Fruit fly (Drosophila melanogaster) whole organism, embryonic: ENCODE measurements around the gene Sclp.

ENCODE experiments used
- Atf6 ChIP-seq: fragments of 200-800 bp; sonication (Bioruptor generic); IDR thresholded peaks from 2 replicates; pipeline ENCODE4 v1.3.6; 2022; ENCODE audit warnings: missing biosample characterization, missing genetic modification characterization
- BEAF-32 ChIP-seq: fragments of 200-800 bp; sonication (Bioruptor generic); optimal IDR thresholded peaks from 3 replicates; lab custom pipeline; 2017; ENCODE audit warnings: missing biosample characterization, missing genetic modification characterization, mild to moderate bottlenecking, moderate library complexity, missing genetic modification reagents
- CG10209 ChIP-seq: fragments of 200-800 bp; sonication (Bioruptor generic); optimal IDR thresholded peaks from 3 replicates; lab custom pipeline; 2017; ENCODE audit warnings: missing biosample characterization, mild to moderate bottlenecking, missing genetic modification characterization, missing genetic modification reagents
- CG12219 ChIP-seq: fragments of 200-800 bp; sonication (Bioruptor generic); optimal IDR thresholded peaks from 3 replicates; lab custom pipeline; 2018; ENCODE audit warnings: missing biosample characterization, mild to moderate bottlenecking, missing genetic modification characterization
- CG1233 ChIP-seq: fragments of 200-800 bp; sonication (Bioruptor generic); optimal IDR thresholded peaks from 4 replicates; lab custom pipeline; 2018; ENCODE audit warnings: missing biosample characterization, mild to moderate bottlenecking, missing genetic modification characterization
- CG14014 ChIP-seq: fragments of 200-800 bp; sonication (Bioruptor generic); IDR thresholded peaks from 2 replicates; pipeline ENCODE4 v1.3.6; 2022; ENCODE audit warnings: missing biosample characterization, missing genetic modification characterization
- CG14667 ChIP-seq: fragments of 200-800 bp; sonication (Bioruptor generic); IDR thresholded peaks from 2 replicates; pipeline ENCODE4 v1.3.6; 2022; ENCODE audit warnings: missing biosample characterization, missing genetic modification characterization
- CG14965 ChIP-seq: fragments of 200-800 bp; sonication (Bioruptor generic); optimal IDR thresholded peaks from 2 replicates; lab custom pipeline; 2016; ENCODE audit warnings: missing biosample characterization, missing genetic modification characterization, borderline replicate concordance
- CG15269 ChIP-seq: fragments of 200-800 bp; sonication (Bioruptor generic); optimal IDR thresholded peaks from 2 replicates; lab custom pipeline; 2018; ENCODE audit warnings: missing biosample characterization, mild to moderate bottlenecking, missing genetic modification characterization, moderate library complexity
- CG1529 ChIP-seq: fragments of 200-800 bp; sonication (Bioruptor generic); optimal IDR thresholded peaks from 3 replicates; lab custom pipeline; 2018; ENCODE audit warnings: missing biosample characterization, missing genetic modification characterization
- CG15514 ChIP-seq: fragments of 200-800 bp; sonication (Bioruptor generic); optimal IDR thresholded peaks from 3 replicates; lab custom pipeline; 2017; ENCODE audit warnings: missing biosample characterization, missing genetic modification characterization, mild to moderate bottlenecking, moderate library complexity, missing genetic modification reagents
- CG1603 ChIP-seq: fragments of 200-800 bp; sonication (Bioruptor generic); optimal IDR thresholded peaks from 2 replicates; lab custom pipeline; 2019; ENCODE audit warnings: missing biosample characterization, mild to moderate bottlenecking, missing genetic modification characterization, moderate library complexity
- CG17829 ChIP-seq: fragments of 200-800 bp; optimal IDR thresholded peaks from 2 replicates; lab custom pipeline; 2019; ENCODE audit warnings: missing biosample characterization, mild to moderate bottlenecking, missing genetic modification characterization, moderate library complexity
- CG18011 ChIP-seq: fragments of 200-800 bp; sonication (Bioruptor generic); optimal IDR thresholded peaks from 2 replicates; lab custom pipeline; 2017; ENCODE audit warnings: missing biosample characterization, missing genetic modification characterization, mild to moderate bottlenecking, moderate library complexity, missing genotype
- CG2116 ChIP-seq: fragments of 200-800 bp; sonication (Bioruptor generic); optimal IDR thresholded peaks from 3 replicates; lab custom pipeline; 2018; ENCODE audit warnings: missing biosample characterization, mild to moderate bottlenecking, missing genetic modification characterization
- CG2678 ChIP-seq: fragments of 200-800 bp; sonication (Bioruptor generic); optimal IDR thresholded peaks from 3 replicates; lab custom pipeline; 2019; ENCODE audit warnings: missing biosample characterization, mild to moderate bottlenecking, missing genetic modification characterization, moderate library complexity
- CG2712 ChIP-seq: fragments of 200-800 bp; optimal IDR thresholded peaks from 3 replicates; lab custom pipeline; 2019; ENCODE audit warnings: missing biosample characterization, mild to moderate bottlenecking, missing genetic modification characterization, moderate library complexity
- CG31365 ChIP-seq: fragments of 200-800 bp; sonication (Bioruptor generic); optimal IDR thresholded peaks from 2 replicates; lab custom pipeline; 2018; ENCODE audit warnings: missing biosample characterization, mild to moderate bottlenecking, missing genetic modification characterization
- CG34224 ChIP-seq: fragments of 200-800 bp; sonication (Bioruptor generic); IDR thresholded peaks from 3 replicates; pipeline ENCODE4 v1.3.6; 2022; ENCODE audit warnings: missing biosample characterization, missing genetic modification characterization; ENCODE audit not compliant: partially characterized antibody
- CG3847 ChIP-seq: fragments of 200-800 bp; sonication (Bioruptor generic); IDR thresholded peaks from 2 replicates; pipeline ENCODE4 v1.3.6; 2022; ENCODE audit warnings: missing biosample characterization, missing genetic modification characterization
- CG4328 ChIP-seq: fragments of 200-800 bp; sonication (Bioruptor generic); optimal IDR thresholded peaks from 3 replicates; lab custom pipeline; 2017; ENCODE audit warnings: missing biosample characterization, missing genetic modification reagents, missing genetic modification characterization
- CG8281 ChIP-seq: fragments of 200-800 bp; sonication (Bioruptor generic); optimal IDR thresholded peaks from 2 replicates; lab custom pipeline; 2018; ENCODE audit warnings: missing biosample characterization, mild to moderate bottlenecking, missing genetic modification characterization, moderate library complexity
- CG8765 ChIP-seq: fragments of 200-800 bp; sonication (Bioruptor generic); IDR thresholded peaks from 2 replicates; pipeline ENCODE4 v1.3.6; 2022; ENCODE audit warnings: missing biosample characterization, missing genetic modification characterization
- CG9932 ChIP-seq: fragments of 200-800 bp; sonication (Bioruptor generic); IDR thresholded peaks from 2 replicates; pipeline ENCODE4 v1.3.6; 2022; ENCODE audit warnings: missing biosample characterization, missing genetic modification characterization
- CTCF ChIP-seq: fragments of 200-800 bp; sonication (Bioruptor generic); optimal IDR thresholded peaks from 2 replicates; lab custom pipeline; 2017; ENCODE audit warnings: missing biosample characterization, mild to moderate bottlenecking, missing genetic modification characterization, moderate library complexity
- Deaf1 ChIP-seq: fragments of 200-800 bp; optimal IDR thresholded peaks from 3 replicates; lab custom pipeline; 2019; ENCODE audit warnings: missing biosample characterization, mild to moderate bottlenecking, missing genetic modification characterization, moderate library complexity
- Dref ChIP-seq: fragments of 200-800 bp; sonication (Bioruptor generic); IDR thresholded peaks from 2 replicates; pipeline ENCODE4 v1.3.6; 2022; ENCODE audit warnings: missing biosample characterization, missing genetic modification characterization
- Ets97D ChIP-seq: fragments of 200-800 bp; sonication (Bioruptor generic); optimal IDR thresholded peaks from 3 replicates; lab custom pipeline; 2016; ENCODE audit warnings: missing biosample characterization, missing genetic modification characterization
- Fer3 ChIP-seq: fragments of 200-800 bp; sonication (Bioruptor generic); optimal IDR thresholded peaks from 2 replicates; lab custom pipeline; 2018; ENCODE audit warnings: missing biosample characterization, mild to moderate bottlenecking, missing genetic modification characterization, moderate library complexity
- Gsc ChIP-seq: fragments of 200-800 bp; sonication (Bioruptor generic); IDR thresholded peaks from 2 replicates; pipeline ENCODE4 v1.3.6; 2022; ENCODE audit warnings: missing biosample characterization, missing genetic modification characterization
- Gug ChIP-seq: fragments of 200-800 bp; sonication (Bioruptor generic); IDR thresholded peaks from 4 replicates; pipeline ENCODE4 v1.3.6; 2022; ENCODE audit warnings: missing biosample characterization, missing genetic modification characterization
- Med ChIP-seq: fragments of 200-800 bp; sonication (Bioruptor generic); peaks from one replicate; lab custom pipeline; 2016; ENCODE audit warnings: missing biosample characterization, missing genetic modification characterization, mild to moderate bottlenecking, inconsistent platforms, moderate library complexity
- Meics ChIP-seq: fragments of 200-800 bp; sonication (Bioruptor generic); optimal IDR thresholded peaks from 2 replicates; lab custom pipeline; 2017; ENCODE audit warnings: missing biosample characterization, mild to moderate bottlenecking, missing genetic modification characterization
- NC2α ChIP-seq: fragments of 200-800 bp; sonication (Bioruptor generic); optimal IDR thresholded peaks from 2 replicates; lab custom pipeline; 2016; ENCODE audit warnings: missing biosample characterization, missing genetic modification characterization
- Oaz ChIP-seq: fragments of 200-800 bp; sonication (Bioruptor generic); IDR thresholded peaks from 2 replicates; pipeline ENCODE4 v1.3.6; 2022; ENCODE audit warnings: missing biosample characterization, missing genetic modification characterization
- Scr ChIP-seq: fragments of 200-800 bp; sonication (Bioruptor generic); IDR thresholded peaks from 2 replicates; pipeline ENCODE4 v1.3.6; 2022; ENCODE audit warnings: missing biosample characterization, missing genetic modification characterization; ENCODE audit not compliant: partially characterized antibody
- Sry-δ ChIP-seq: fragments of 200-800 bp; sonication (Bioruptor generic); optimal IDR thresholded peaks from 2 replicates; lab custom pipeline; 2016; ENCODE audit warnings: missing biosample characterization, missing genetic modification characterization
- Vsx1 ChIP-seq: fragments of 200-800 bp; sonication (Bioruptor generic); optimal IDR thresholded peaks from 2 replicates; lab custom pipeline; 2017; ENCODE audit warnings: missing biosample characterization, mild to moderate bottlenecking, missing genetic modification characterization, missing genetic modification reagents
- dpn ChIP-seq, 2 experiments: fragments of 200-800 bp; sonication (Bioruptor generic); optimal IDR thresholded peaks; 3 replicates each; lab custom pipeline; 2016; ENCODE audit warnings: missing biosample characterization in 2 of 2, missing genetic modification characterization in 2 of 2
- en ChIP-seq: fragments of 200-800 bp; sonication (Bioruptor generic); optimal IDR thresholded peaks from 2 replicates; lab custom pipeline; 2016; ENCODE audit warnings: missing biosample characterization, missing genetic modification characterization
- fd3F ChIP-seq: fragments of 200-800 bp; sonication (Bioruptor generic); optimal IDR thresholded peaks from 2 replicates; lab custom pipeline; 2018; ENCODE audit warnings: missing biosample characterization, mild to moderate bottlenecking, missing genetic modification characterization, moderate library complexity
- gcm ChIP-seq: fragments of 200-800 bp; sonication (Bioruptor generic); optimal IDR thresholded peaks from 2 replicates; lab custom pipeline; 2019; ENCODE audit warnings: missing biosample characterization, mild to moderate bottlenecking, missing genetic modification characterization, moderate library complexity
- inv ChIP-seq: fragments of 200-800 bp; sonication (Bioruptor generic); IDR thresholded peaks from 2 replicates; pipeline ENCODE4 v1.3.6; 2022; ENCODE audit warnings: missing biosample characterization, missing genetic modification characterization; ENCODE audit not compliant: partially characterized antibody
- lbe ChIP-seq: fragments of 200-800 bp; sonication (Bioruptor generic); optimal IDR thresholded peaks from 2 replicates; lab custom pipeline; 2016; ENCODE audit warnings: missing biosample characterization, mild to moderate bottlenecking, missing genetic modification characterization
- nerfin-2 ChIP-seq: fragments of 200-800 bp; sonication (Bioruptor generic); IDR thresholded peaks from 2 replicates; pipeline ENCODE4 v1.3.6; 2022; ENCODE audit warnings: missing biosample characterization, missing genetic modification characterization; ENCODE audit not compliant: partially characterized antibody
- pnt ChIP-seq: fragments of 200-800 bp; sonication (Bioruptor generic); optimal IDR thresholded peaks from 3 replicates; lab custom pipeline; 2016; ENCODE audit warnings: missing biosample characterization, missing genetic modification characterization
- pzg ChIP-seq: fragments of 200-800 bp; sonication (Bioruptor generic); optimal IDR thresholded peaks from 3 replicates; lab custom pipeline; 2018; ENCODE audit warnings: missing biosample characterization, mild to moderate bottlenecking, missing genetic modification characterization, moderate library complexity
- salm ChIP-seq: fragments of 200-800 bp; sonication (Bioruptor generic); optimal IDR thresholded peaks from 2 replicates; lab custom pipeline; 2018; ENCODE audit warnings: missing biosample characterization, mild to moderate bottlenecking, missing genetic modification characterization
- ttk ChIP-seq: fragments of 200-800 bp; sonication (Bioruptor generic); IDR thresholded peaks from 2 replicates; pipeline ENCODE4 v2.1.2; 2022; ENCODE audit warnings: missing biosample characterization, missing genetic modification characterization
- usp ChIP-seq: fragments of >200 bp; optimal IDR thresholded peaks from 2 replicates; lab custom pipeline; 2017; ENCODE audit warnings: missing biosample characterization, missing genetic modification characterization
- wek ChIP-seq: fragments of 200-800 bp; sonication (Bioruptor generic); optimal IDR thresholded peaks from 3 replicates; lab custom pipeline; 2018; ENCODE audit warnings: missing biosample characterization, mild to moderate bottlenecking, missing genetic modification characterization, moderate library complexity

Sclp gene

dm6 chrX:11888142-11888541, 36.3 kb downstream of the Sclp start, which contains the start of gene CG1840:
TSS of gene CG1840 (plus strand) at chrX:11888352.
- TF ChIP-seq Meics (GFP tag; lab: Kevin White, UChicago) (no peak), CG1603 (tag; lab: Kevin White, UChicago) (peak; percentile 28), Deaf1 (tag; lab: Kevin White, UChicago) (peak; percentile 2), CG9932 (GFP tag; lab: Robert Waterston, UW) (peak; percentile 57), CG14667 (GFP tag; lab: Robert Waterston, UW) (no peak), wek (no peak), Ets97D (peak; percentile 13), Med (GFP tag; lab: Kevin White, UChicago) (peak; percentile 74), Oaz (GFP tag; lab: Robert Waterston, UW) (no peak), Gsc (GFP tag; lab: Robert Waterston, UW) (no peak), CG12219 (no peak), CG8281 (no peak), Atf6 (GFP tag; lab: Robert Waterston, UW) (no peak), Fer3 (tag; lab: Kevin White, UChicago) (peak; percentile 13), CG17829 (tag; lab: Kevin White, UChicago) (no peak), Sry-δ (GFP tag; lab: Kevin White, UChicago) (peak; percentile 87), CG2116 (peak; percentile 1), NC2α (no peak), CG31365 (tag; lab: Kevin White, UChicago) (no peak), dpn (GFP tag; optimal IDR thresholded peaks at IDR 0.05; lab: Kevin White, UChicago) (peak in 1 of 2 experiments; percentile 9), CG18011 (GFP tag; lab: Kevin White, UChicago) (no peak), pnt (GFP tag; lab: Kevin White, UChicago) (no peak), CG15514 (GFP tag; lab: Kevin White, UChicago) (peak; percentile 53), nerfin-2 (GFP tag; lab: Robert Waterston, UW) (peak; percentile 33; the same call in 1 of the 2 replicates), pzg (GFP tag; lab: Kevin White, UChicago) (peak; percentile 32), CG3847 (peak; percentile 31; the same call in 1 of the 2 replicates), CG10209 (GFP tag; lab: Kevin White, UChicago) (no peak), gcm (no peak), CG34224 (GFP tag; lab: Robert Waterston, UW) (peak; percentile 78), CG14014 (GFP tag; lab: Robert Waterston, UW) (0 out of 2 replicates have a peak, but pooled peaks have one; percentile 13), inv (GFP tag; lab: Robert Waterston, UW) (peak; percentile 50; the same call in 1 of the 2 replicates), CG14965 (GFP tag; lab: Kevin White, UChicago) (no peak), ttk (GFP tag; lab: Robert Waterston, UW) (no peak), BEAF-32 (peak; percentile 76), Gug (GFP tag; lab: Robert Waterston, UW) (no peak), CG2678 (tag; lab: Kevin White, UChicago) (no peak), lbe (GFP tag; lab: Kevin White, UChicago) (peak; percentile 4), usp (GFP tag; lab: Kevin White, UChicago) (no peak), CG15269 (tag; lab: Kevin White, UChicago) (no peak), CG1529 (GFP tag; lab: Kevin White, UChicago) (no peak), CG4328 (GFP tag; lab: Kevin White, UChicago) (no peak), fd3F (GFP tag; lab: Kevin White, UChicago) (no peak), CG1233 (GFP tag; lab: Kevin White, UChicago) (no peak), en (GFP tag; lab: Kevin White, UChicago) (no peak), Dref (GFP tag; lab: Robert Waterston, UW) (peak; percentile 48), CTCF (GFP tag; lab: Kevin White, UChicago) (no peak), salm (tag; lab: Kevin White, UChicago) (no peak), Vsx1 (GFP tag; lab: Kevin White, UChicago) (no peak), Scr (peak; percentile 81), CG8765 (no peak), CG2712 (peak; percentile 13)
